Worm (Caenorhabditis elegans) whole organism, young adult: ENCODE measurements around the gene Y54F10BM.3.

ENCODE experiments used
- B0261.1 ChIP-seq: sonication (generic microtip); optimal IDR thresholded peaks from 2 replicates; lab custom pipeline; 2016; ENCODE audit warnings: mild to moderate bottlenecking, missing genetic modification characterization, moderate library complexity, missing compliant biosample characterization
- D2030.7 ChIP-seq: fragments of 200-800 bp; sonication (Bioruptor generic); IDR thresholded peaks from 2 replicates; pipeline ENCODE4 v1.3.6; 2022; ENCODE audit warnings: missing genetic modification reagents, missing genetic modification characterization, missing compliant biosample characterization
- F37B4.10 ChIP-seq: fragments of 200-800 bp; sonication (Bioruptor generic); IDR thresholded peaks from 2 replicates; pipeline ENCODE4 v1.3.6; 2022; ENCODE audit warnings: missing genetic modification characterization, missing compliant biosample characterization
- F57A8.1 ChIP-seq: fragments of 200-800 bp; sonication (Bioruptor generic); optimal IDR thresholded peaks from 2 replicates; lab custom pipeline; 2018; ENCODE audit warnings: mild to moderate bottlenecking, missing genetic modification characterization, moderate library complexity, missing compliant biosample characterization
- K11D2.4 ChIP-seq: fragments of 200-800 bp; sonication (Bioruptor generic); IDR thresholded peaks from 2 replicates; pipeline ENCODE4 v1.3.6; 2022; ENCODE audit warnings: missing genetic modification reagents, missing genetic modification characterization, missing compliant biosample characterization
- Y53F4B.3 ChIP-seq: fragments of 200-800 bp; sonication (Bioruptor generic); IDR thresholded peaks from 2 replicates; pipeline ENCODE4 v1.3.6; 2022; ENCODE audit warnings: missing genetic modification reagents, missing genetic modification characterization, missing compliant biosample characterization
- Y79H2A.3 ChIP-seq: fragments of 200-800 bp; sonication (Bioruptor generic); conservative IDR thresholded peaks from 2 replicates; pipeline ENCODE4 v1.3.6; 2022; ENCODE audit warnings: missing genetic modification reagents, missing genetic modification characterization, missing compliant biosample characterization
- aptf-2 ChIP-seq: fragments of 200-800 bp; sonication (Bioruptor generic); conservative IDR thresholded peaks from 2 replicates; pipeline ENCODE4 v1.3.6; 2022; ENCODE audit warnings: missing genetic modification reagents, missing genetic modification characterization, missing compliant biosample characterization
- atf-7 ChIP-seq: sonication (generic microtip); optimal IDR thresholded peaks from 2 replicates; lab custom pipeline; 2017; ENCODE audit warnings: mild to moderate bottlenecking, missing genetic modification characterization, missing compliant biosample characterization
- ccch-3 ChIP-seq: fragments of 200-800 bp; sonication (Bioruptor generic); optimal IDR thresholded peaks from 2 replicates; lab custom pipeline; 2018; ENCODE audit warnings: mild to moderate bottlenecking, missing genetic modification characterization, missing compliant biosample characterization
- ceh-27 ChIP-seq: fragments of 200-800 bp; sonication (Bioruptor generic); optimal IDR thresholded peaks from 2 replicates; lab custom pipeline; 2018; ENCODE audit warnings: mild to moderate bottlenecking, missing genetic modification characterization, moderate library complexity, missing compliant biosample characterization
- ceh-91 ChIP-seq: fragments of 200-800 bp; sonication (Bioruptor generic); IDR thresholded peaks from 2 replicates; pipeline ENCODE4 v1.3.6; 2022; ENCODE audit warnings: missing genetic modification reagents, missing genetic modification characterization, missing compliant biosample characterization
- chd-7 ChIP-seq: sonication (generic microtip); optimal IDR thresholded peaks from 2 replicates; lab custom pipeline; 2016; ENCODE audit warnings: mild to moderate bottlenecking, missing genetic modification characterization, moderate library complexity, missing compliant biosample characterization
- die-1 ChIP-seq: sonication (generic microtip); optimal IDR thresholded peaks from 2 replicates; lab custom pipeline; 2016; ENCODE audit warnings: missing genotype, mild to moderate bottlenecking, missing genetic modification characterization, missing compliant biosample characterization
- dox-1 ChIP-seq: fragments of 200-800 bp; sonication (Bioruptor generic); IDR thresholded peaks from 2 replicates; pipeline ENCODE4 v1.3.6; 2022; ENCODE audit warnings: missing genetic modification reagents, missing genetic modification characterization, missing compliant biosample characterization
- egl-18 ChIP-seq: fragments of 200-800 bp; sonication (Bioruptor generic); IDR thresholded peaks from 2 replicates; pipeline ENCODE4 v1.3.6; 2022; ENCODE audit warnings: missing genetic modification reagents, missing genetic modification characterization, missing compliant biosample characterization
- egrh-3 ChIP-seq: fragments of 200-800 bp; sonication (Bioruptor generic); IDR thresholded peaks from 2 replicates; pipeline ENCODE4 v1.3.6; 2022; ENCODE audit warnings: missing genetic modification reagents, missing genetic modification characterization, missing compliant biosample characterization
- ets-4 ChIP-seq: fragments of 200-800 bp; sonication (Bioruptor generic); optimal IDR thresholded peaks from 2 replicates; lab custom pipeline; 2018; ENCODE audit warnings: mild to moderate bottlenecking, missing genetic modification characterization, missing compliant biosample characterization
- him-1 ChIP-seq: sonication (generic microtip); optimal IDR thresholded peaks from 2 replicates; lab custom pipeline; 2016; ENCODE audit warnings: missing genotype, missing genetic modification reagents, missing genetic modification characterization, missing compliant biosample characterization
- hmg-1.2 ChIP-seq: fragments of 200-800 bp; sonication (Bioruptor generic); IDR thresholded peaks from 2 replicates; pipeline ENCODE4 v1.3.6; 2022; ENCODE audit warnings: missing genetic modification reagents, missing genetic modification characterization, missing compliant biosample characterization
- hmg-20 ChIP-seq: fragments of 200-800 bp; sonication (Bioruptor generic); IDR thresholded peaks from 2 replicates; pipeline ENCODE4 v1.3.6; 2022; ENCODE audit warnings: missing genetic modification reagents, missing genetic modification characterization, missing compliant biosample characterization
- lin-26 ChIP-seq: fragments of 200-800 bp; sonication (Bioruptor generic); IDR thresholded peaks from 2 replicates; pipeline ENCODE4 v1.3.6; 2022; ENCODE audit warnings: missing genetic modification reagents, missing genetic modification characterization, missing compliant biosample characterization
- lin-35 ChIP-seq, 3 experiments: fragments of 150-350 bp in 2 of 3; sonication (generic microtip) in 1 of 3; optimal IDR thresholded peaks; 2 replicates each; lab custom pipeline; 2014 to 2018; ENCODE audit warnings: missing biosample characterization in 3 of 3, missing genetic modification characterization in 3 of 3, missing genetic modification reagents in 3 of 3
- lin-40 ChIP-seq: sonication (generic microtip); optimal IDR thresholded peaks from 2 replicates; lab custom pipeline; 2016; ENCODE audit warnings: missing genetic modification characterization, mild to moderate bottlenecking, missing compliant biosample characterization, missing genotype, missing genetic modification reagents
- lir-1 ChIP-seq: fragments of 200-800 bp; sonication (Bioruptor generic); conservative IDR thresholded peaks from 2 replicates; pipeline ENCODE4 v1.3.6; 2022; ENCODE audit warnings: missing genetic modification reagents, missing genetic modification characterization, missing compliant biosample characterization
- lsy-27 ChIP-seq: sonication (generic microtip); optimal IDR thresholded peaks from 2 replicates; lab custom pipeline; 2017; ENCODE audit warnings: missing genetic modification characterization, mild to moderate bottlenecking, missing compliant biosample characterization, antibody characterized with exemption, missing genotype, borderline replicate concordance; ENCODE audit not compliant: insufficient read depth
- madf-3 ChIP-seq: fragments of 200-800 bp; sonication (Bioruptor generic); IDR thresholded peaks from 2 replicates; pipeline ENCODE4 v1.3.6; 2022; ENCODE audit warnings: missing genetic modification reagents, missing genetic modification characterization, missing compliant biosample characterization
- madf-6 ChIP-seq: fragments of 200-800 bp; sonication (Bioruptor generic); IDR thresholded peaks from 2 replicates; pipeline ENCODE4 v1.3.6; 2022; ENCODE audit warnings: missing genetic modification reagents, missing genetic modification characterization, missing compliant biosample characterization
- mcd-1 ChIP-seq: fragments of 200-800 bp; sonication (Bioruptor generic); IDR thresholded peaks from 2 replicates; pipeline ENCODE4 v1.3.6; 2022; ENCODE audit warnings: missing genetic modification reagents, missing genetic modification characterization, missing compliant biosample characterization
- mxl-1 ChIP-seq: sonication (generic microtip); optimal IDR thresholded peaks from 2 replicates; lab custom pipeline; 2016; ENCODE audit warnings: missing genetic modification characterization, missing compliant biosample characterization
- nfya-1 ChIP-seq: sonication (generic microtip); optimal IDR thresholded peaks from 2 replicates; lab custom pipeline; 2017; ENCODE audit warnings: antibody characterized with exemption, missing compliant biosample characterization, missing genetic modification characterization, borderline replicate concordance; ENCODE audit not compliant: insufficient read depth
- nhr-120 ChIP-seq: fragments of 200-800 bp; sonication (Bioruptor generic); IDR thresholded peaks from 2 replicates; pipeline ENCODE4 v1.3.6; 2022; ENCODE audit warnings: missing genetic modification characterization, missing compliant biosample characterization
- nhr-179 ChIP-seq: sonication (generic microtip); optimal IDR thresholded peaks from 2 replicates; lab custom pipeline; 2016; ENCODE audit warnings: mild to moderate bottlenecking, missing genetic modification characterization, missing compliant biosample characterization
- rec-8 ChIP-seq, 2 experiments: sonication (generic microtip); optimal IDR thresholded peaks; 2 replicates each; lab custom pipeline; 2016; ENCODE audit warnings: mild to moderate bottlenecking in 2 of 2, missing genetic modification characterization in 2 of 2, missing genetic modification reagents in 2 of 2, missing genotype in 2 of 2, missing biosample characterization in 1 of 2, missing compliant biosample characterization in 1 of 2, moderate library complexity in 1 of 2
- sdz-38 ChIP-seq: sonication (generic microtip); optimal IDR thresholded peaks from 2 replicates; lab custom pipeline; 2016; ENCODE audit warnings: missing genotype, missing genetic modification characterization, missing compliant biosample characterization
- sea-2 ChIP-seq: fragments of 200-800 bp; sonication (Bioruptor generic); IDR thresholded peaks from 2 replicates; pipeline ENCODE4 v1.3.6; 2022; ENCODE audit warnings: missing genetic modification characterization, missing compliant biosample characterization
- snpc-1.1 ChIP-seq: sonication (generic microtip); optimal IDR thresholded peaks from 2 replicates; lab custom pipeline; 2017; ENCODE audit warnings: missing genetic modification characterization, mild to moderate bottlenecking, missing compliant biosample characterization, antibody characterized with exemption, moderate library complexity, missing genotype, missing genetic modification reagents; ENCODE audit not compliant: insufficient read depth
- tbp1 ChIP-seq: fragments of 200-800 bp; sonication (Bioruptor generic); optimal IDR thresholded peaks from 2 replicates; lab custom pipeline; 2018; ENCODE audit warnings: mild to moderate bottlenecking, missing genetic modification characterization, missing compliant biosample characterization
- zim-3 ChIP-seq: sonication (generic microtip); optimal IDR thresholded peaks from 2 replicates; lab custom pipeline; 2017; ENCODE audit warnings: mild to moderate bottlenecking, missing genetic modification characterization, moderate library complexity, missing compliant biosample characterization
- ztf-22 ChIP-seq: fragments of 200-800 bp; sonication (Bioruptor generic); optimal IDR thresholded peaks from 2 replicates; lab custom pipeline; 2018; ENCODE audit warnings: mild to moderate bottlenecking, missing genetic modification characterization, moderate library complexity, missing compliant biosample characterization
- ztf-25 ChIP-seq: fragments of 200-800 bp; sonication (Bioruptor generic); IDR thresholded peaks from 2 replicates; pipeline ENCODE4 v1.3.6; 2022; ENCODE audit warnings: missing genetic modification reagents, missing genetic modification characterization, missing compliant biosample characterization

Y54F10BM.3 gene

DNA sequence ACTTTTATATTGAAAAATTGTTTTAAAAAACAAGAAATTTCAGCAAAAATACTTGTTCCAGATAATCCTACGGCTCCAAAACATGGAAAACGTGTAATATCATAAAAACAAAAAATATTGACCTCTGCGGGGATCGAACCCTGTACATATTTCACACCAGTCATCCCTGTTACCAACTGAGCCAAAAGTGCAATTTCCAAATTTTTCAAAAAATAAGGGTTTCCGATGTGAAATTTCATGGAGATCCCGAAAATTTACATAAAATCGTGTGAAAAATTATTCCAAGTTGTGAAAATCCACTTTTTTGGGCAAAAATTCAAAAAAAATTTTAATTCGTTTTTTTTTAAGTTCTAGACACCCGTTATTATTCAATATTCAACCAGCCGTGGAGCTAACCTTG, 22.3 kb downstream of the Y54F10BM.3 start (continued):
- TF ChIP-seq sea-2 (GFP tag; lab: Robert Waterston, UW) (no peak), chd-7 (no peak), K11D2.4 (GFP tag; lab: Robert Waterston, UW) (no peak), him-1 (tag; lab: Kevin White, UChicago) (no peak), hmg-20 (no peak), dox-1 (GFP tag; lab: Robert Waterston, UW) (no peak), ccch-3 (GFP tag; lab: Kevin White, UChicago) (no peak), egrh-3 (GFP tag; lab: Robert Waterston, UW) (no peak), lin-40 (tag; lab: Kevin White, UChicago) (no peak), lir-1 (GFP tag; lab: Robert Waterston, UW) (no peak), Y79H2A.3 (GFP tag; lab: Robert Waterston, UW) (no peak), rec-8 (tag; optimal IDR thresholded peaks at IDR 0.05; lab: Kevin White, UChicago) (no peak), nfya-1 (no peak), F37B4.10 (no peak), nhr-120 (GFP tag; lab: Robert Waterston, UW) (no peak), madf-3 (GFP tag; lab: Robert Waterston, UW) (no peak), zim-3 (tag; lab: Kevin White, UChicago) (no peak), tbp1 (GFP tag; lab: Kevin White, UChicago) (peak; percentile 85), ztf-25 (GFP tag; lab: Robert Waterston, UW) (no peak), lsy-27 (no peak), mxl-1 (tag; lab: Kevin White, UChicago) (no peak), Y53F4B.3 (GFP tag; lab: Robert Waterston, UW) (no peak), ceh-91 (GFP tag; lab: Robert Waterston, UW) (no peak), sdz-38 (tag; lab: Kevin White, UChicago) (no peak), D2030.7 (GFP tag; lab: Robert Waterston, UW) (peak; percentile 25; the same call in 1 of the 2 replicates), atf-7 (tag; lab: Kevin White, UChicago) (no peak), B0261.1 (tag; lab: Kevin White, UChicago) (peak; percentile 43), ets-4 (GFP tag; lab: Kevin White, UChicago) (no peak), egl-18 (no peak), F57A8.1 (GFP tag; lab: Kevin White, UChicago) (no peak), die-1 (peak; percentile 47), ztf-22 (GFP tag; lab: Kevin White, UChicago) (no peak), nhr-179 (tag; lab: Kevin White, UChicago) (no peak)

DNA sequence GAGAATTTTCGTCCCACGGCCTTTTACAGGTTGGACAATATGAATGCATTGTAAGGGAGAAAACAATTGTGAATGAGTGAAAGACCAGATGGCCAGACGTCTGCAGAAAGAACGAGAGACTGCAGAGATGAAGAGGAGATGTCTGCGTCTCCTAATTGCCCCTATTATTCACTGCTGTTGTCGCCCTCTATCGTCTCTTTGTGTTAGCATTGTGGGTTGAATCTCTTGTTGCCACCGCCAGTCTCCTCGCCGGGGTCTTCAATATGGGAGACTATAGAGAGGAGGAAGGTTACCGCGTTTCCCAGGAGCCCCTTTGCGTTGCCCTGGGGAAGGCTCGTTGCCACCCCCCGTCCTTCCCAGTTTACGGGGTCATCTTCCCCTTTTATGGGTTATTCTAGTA, 23.0 kb downstream of the Y54F10BM.3 start, which contains the start of gene Y54F10BM.9:
Gene Y54F10BM.9, minus strand, starts transcription at position 61 of the 400 bp plus-strand sequence.
- TF ChIP-seq hmg-1.2 (GFP tag; lab: Robert Waterston, UW) (peak; percentile 74; the same call in 1 of the 2 replicates), lin-35 (GFP tag; optimal IDR thresholded peaks at IDR 0.05; lab: Kevin White, UChicago) (no peak), aptf-2 (GFP tag; lab: Robert Waterston, UW) (peak; percentile 89), chd-7 (no peak), lin-26 (GFP tag; lab: Robert Waterston, UW) (peak; percentile 58; the same call in 1 of the 2 replicates), madf-6 (GFP tag; lab: Robert Waterston, UW) (peak; percentile 10; the same call in 1 of the 2 replicates), snpc-1.1 (no peak), mcd-1 (GFP tag; lab: Robert Waterston, UW) (peak; percentile 18; the same call in 1 of the 2 replicates), ceh-27 (peak; percentile 8)
